Worm (Caenorhabditis elegans): ENCODE data around the gene mrps-22.

mrps-22 gene

ce11 chrII:10569498-10569897 is 12.9 kb upstream of the mrps-22 start:
- no peak for TF ChIP-seq lin-13 (GFP tag; optimal IDR thresholded peaks at IDR 0.05)
- no peak for TF ChIP-seq unc-98 (GFP tag; IDR thresholded peaks at IDR 0.05)
- no peak for TF ChIP-seq hpl-2 (GFP tag; optimal IDR thresholded peaks at IDR 0.05)
- TF ChIP-seq nhr-71 (tag; optimal IDR thresholded peaks at IDR 0.05) = peak; percentile 43
- TF ChIP-seq pag-3 (tag; optimal IDR thresholded peaks at IDR 0.05; ENCODE audit: borderline replicate concordance, insufficient read depth) = peak; percentile 86
- peak in 1 of 2 experiments; percentile 3 for TF ChIP-seq efl-1 (optimal IDR thresholded peaks at IDR 0.05)
- no peak for TF ChIP-seq efl-1 (GFP tag; optimal IDR thresholded peaks at IDR 0.05 in 1 of 2)
- TF ChIP-seq dpl-1 (GFP tag; optimal IDR thresholded peaks at IDR 0.05) = no peak
- TF ChIP-seq unc-62 (GFP tag; optimal IDR thresholded peaks at IDR 0.05) = no peak
- no peak for TF ChIP-seq efl-3 (GFP tag; optimal IDR thresholded peaks at IDR 0.05)
- no peak for TF ChIP-seq mep-1 (tag; optimal IDR thresholded peaks at IDR 0.05)
- TF ChIP-seq hlh-4 (tag; optimal IDR thresholded peaks at IDR 0.05) = no peak
- no peak for TF ChIP-seq ces-1 (GFP tag; optimal IDR thresholded peaks at IDR 0.05)
- peak in 1 of 2 experiments; percentile 13 for TF ChIP-seq lsy-2 (tag; optimal IDR thresholded peaks at IDR 0.05)
- TF ChIP-seq dsc-1 (tag; optimal IDR thresholded peaks at IDR 0.05) = no peak
- no peak for TF ChIP-seq tbx-2 (tag; optimal IDR thresholded peaks at IDR 0.05)
- peak; percentile 44 for TF ChIP-seq rnt-1 (tag; optimal IDR thresholded peaks at IDR 0.05)
- no peak for TF ChIP-seq ets-5 (GFP tag; IDR thresholded peaks at IDR 0.05)
- TF ChIP-seq lin-14 (GFP tag; optimal IDR thresholded peaks at IDR 0.05) = peak; percentile 79
- no peak for TF ChIP-seq pqm-1 (tag; optimal IDR thresholded peaks at IDR 0.05)

ce11 chrII:10570302-10570701 is 12.1 kb upstream of the mrps-22 start, which contains the start of gene txt-13:
Gene txt-13, plus strand, starts transcription at chrII:10570602.
- no peak for TF ChIP-seq nhr-71 (tag; optimal IDR thresholded peaks at IDR 0.05)
- TF ChIP-seq alr-1 (tag; optimal IDR thresholded peaks at IDR 0.05; ENCODE audit: borderline replicate concordance) = no peak
- no peak for TF ChIP-seq hlh-17 (GFP tag; optimal IDR thresholded peaks at IDR 0.05; ENCODE audit: borderline replicate concordance)
- TF ChIP-seq C34B4.2 (tag; optimal IDR thresholded peaks at IDR 0.05) = no peak
- no peak for TF ChIP-seq snu-23 (GFP tag; optimal IDR thresholded peaks at IDR 0.05)
- no peak for TF ChIP-seq nhr-20 (tag; optimal IDR thresholded peaks at IDR 0.05)
- no peak for TF ChIP-seq lir-3 (tag; optimal IDR thresholded peaks at IDR 0.05; ENCODE audit: poor library complexity)
- no peak for TF ChIP-seq lin-35 (GFP tag; optimal IDR thresholded peaks at IDR 0.05)
- TF ChIP-seq unc-30 (tag; optimal IDR thresholded peaks at IDR 0.05) = no peak
- no peak for TF ChIP-seq aha-1 (tag; optimal IDR thresholded peaks at IDR 0.05)
- TF ChIP-seq elt-2 (tag; optimal IDR thresholded peaks at IDR 0.05) = no peak

- TF ChIP-seq pqm-1 (tag; optimal IDR thresholded peaks at IDR 0.05) (no peak), jun-1 (tag; optimal IDR thresholded peaks at IDR 0.05) (no peak), nhr-71 (tag; optimal IDR thresholded peaks at IDR 0.05) (no peak)
Observed at ce11 chrII:10571967-10572366, 10.5 kb upstream of the mrps-22 start, which contains the start of gene C06A1.3. Gene C06A1.3, plus strand, starts transcription at chrII:10572267.

DNA sequence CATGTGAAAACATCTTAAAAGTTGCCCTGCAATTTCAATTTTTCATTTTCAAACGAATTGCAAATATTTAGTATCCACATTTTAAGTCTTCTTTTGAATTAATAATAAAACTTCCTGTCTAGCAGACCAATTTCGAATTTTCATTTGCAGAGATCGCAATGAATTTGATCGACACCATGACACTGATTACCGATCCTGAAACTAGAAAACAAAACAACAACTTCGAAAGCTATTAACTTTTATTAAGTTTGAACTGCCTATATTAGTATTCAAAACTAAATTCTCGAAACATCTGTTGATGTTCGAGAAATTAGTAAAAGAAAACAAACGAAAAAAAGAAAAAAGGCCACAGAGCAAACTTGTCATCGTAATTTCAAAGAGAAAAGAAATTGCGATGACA is 8.2 kb upstream of the mrps-22 start:
- no peak for TF ChIP-seq nhr-28 (tag; optimal IDR thresholded peaks at IDR 0.05)
- no peak for TF ChIP-seq sptf-1 (tag; optimal IDR thresholded peaks at IDR 0.05)
- TF ChIP-seq nhr-84 (tag; optimal IDR thresholded peaks at IDR 0.05) = no peak
- no peak for TF ChIP-seq nhr-237 (tag; optimal IDR thresholded peaks at IDR 0.05)
- no peak for TF ChIP-seq alr-1 (tag; optimal IDR thresholded peaks at IDR 0.05; ENCODE audit: borderline replicate concordance)
- TF ChIP-seq dsc-1 (tag; optimal IDR thresholded peaks at IDR 0.05) = no peak
